Worm (Caenorhabditis elegans) whole organism, midembryonic: Measurements from ENCODE around the gene F41G3.6.

Experiments
- T22C8.4 ChIP-seq: fragments of 200-800 bp; sonication (Bioruptor generic); IDR thresholded peaks from 2 replicates; pipeline ENCODE4 v1.3.6; 2022; ENCODE audit warnings: missing genetic modification characterization, missing compliant biosample characterization
- cog-1 ChIP-seq: sonication (generic microtip); optimal IDR thresholded peaks from 2 replicates; lab custom pipeline; 2016; ENCODE audit warnings: missing genetic modification characterization, missing compliant biosample characterization
- flt-1 ChIP-seq: fragments of 200-800 bp; sonication (Bioruptor generic); IDR thresholded peaks from 2 replicates; pipeline ENCODE4 v1.3.6; 2022; ENCODE audit warnings: missing genetic modification characterization, missing compliant biosample characterization
- klf-2 ChIP-seq: fragments of 200-800 bp; sonication (Bioruptor generic); conservative IDR thresholded peaks from 2 replicates; pipeline ENCODE4 v1.3.6; 2022; ENCODE audit warnings: missing genetic modification reagents, missing genetic modification characterization, missing compliant biosample characterization
- med-1 ChIP-seq: sonication (generic microtip); optimal IDR thresholded peaks from 2 replicates; lab custom pipeline; 2017; ENCODE audit warnings: missing genetic modification characterization, mild to moderate bottlenecking, missing compliant biosample characterization, antibody characterized with exemption, missing genetic modification reagents; ENCODE audit not compliant: insufficient read depth
- ref-1 ChIP-seq: fragments of 200-800 bp; sonication (Bioruptor generic); conservative IDR thresholded peaks from 2 replicates; pipeline ENCODE4 v1.3.6; 2022; ENCODE audit warnings: missing genetic modification reagents, missing genetic modification characterization, missing compliant biosample characterization
- tab-1 ChIP-seq: fragments of 200-800 bp; sonication (Bioruptor generic); IDR thresholded peaks from 2 replicates; pipeline ENCODE4 v1.3.6; 2022; ENCODE audit warnings: missing genetic modification characterization, missing compliant biosample characterization
- ztf-23 ChIP-seq: fragments of 200-800 bp; sonication (Bioruptor generic); IDR thresholded peaks from 2 replicates; pipeline ENCODE4 v1.3.6; 2022; ENCODE audit warnings: missing genetic modification reagents, missing genetic modification characterization, missing compliant biosample characterization
- ztf-29 ChIP-seq: fragments of 200-800 bp; sonication (Bioruptor generic); IDR thresholded peaks from 2 replicates; pipeline ENCODE4 v1.3.6; 2022; ENCODE audit warnings: missing genetic modification reagents, missing genetic modification characterization, missing compliant biosample characterization

F41G3.6 gene

ce11 chrII:6729331-6729730 is 13.4 kb upstream of the F41G3.6 start, which contains the start of gene T14B4.8:
T14B4.8 (minus strand) TSS chrII:6729390.
- no peak for TF ChIP-seq ztf-29 (GFP tag; lab: Robert Waterston, UW)
- TF ChIP-seq ref-1 = no peak
- no peak for TF ChIP-seq T22C8.4 (GFP tag; lab: Robert Waterston, UW)
- TF ChIP-seq ztf-23 = no peak
- TF ChIP-seq klf-2 (GFP tag; lab: Robert Waterston, UW) = no peak
- no peak for TF ChIP-seq tab-1 (GFP tag; lab: Robert Waterston, UW)
- TF ChIP-seq cog-1 = no peak
- no peak for TF ChIP-seq med-1 (GFP tag; lab: Kevin White, UChicago)

DNA sequence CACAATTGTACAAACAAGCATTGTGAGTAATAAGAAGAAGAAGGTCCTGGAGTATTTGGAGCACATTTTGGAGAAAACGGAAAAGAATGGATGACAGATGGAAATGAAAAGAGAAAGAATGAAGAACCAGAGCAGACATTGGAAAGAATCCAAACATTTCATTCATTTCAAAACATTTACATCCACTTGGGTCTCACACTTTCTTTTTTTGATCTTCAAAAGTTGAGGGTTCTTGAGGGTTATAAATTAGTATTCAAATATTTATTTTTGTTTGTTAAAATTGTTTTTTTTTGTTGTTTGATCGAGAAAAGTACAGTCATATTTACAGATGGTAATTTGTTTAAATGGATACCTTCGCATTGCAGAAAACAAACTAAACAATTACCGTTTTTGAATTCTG is 9.0 kb upstream of the F41G3.6 start, which contains the start of gene T14B4.9:
T14B4.9 (minus strand) TSS at position 101 of the 400 bp plus-strand sequence.
- no peak for TF ChIP-seq T22C8.4 (GFP tag; lab: Robert Waterston, UW)
- TF ChIP-seq tab-1 (GFP tag; lab: Robert Waterston, UW) = no peak
- TF ChIP-seq ztf-29 (GFP tag; lab: Robert Waterston, UW) = no peak
- TF ChIP-seq ref-1 = no peak
- TF ChIP-seq ztf-23 = no peak
- no peak for TF ChIP-seq klf-2 (GFP tag; lab: Robert Waterston, UW)
- TF ChIP-seq med-1 (GFP tag; lab: Kevin White, UChicago) = no peak
- TF ChIP-seq cog-1 = no peak
- TF ChIP-seq flt-1 = no peak

DNA sequence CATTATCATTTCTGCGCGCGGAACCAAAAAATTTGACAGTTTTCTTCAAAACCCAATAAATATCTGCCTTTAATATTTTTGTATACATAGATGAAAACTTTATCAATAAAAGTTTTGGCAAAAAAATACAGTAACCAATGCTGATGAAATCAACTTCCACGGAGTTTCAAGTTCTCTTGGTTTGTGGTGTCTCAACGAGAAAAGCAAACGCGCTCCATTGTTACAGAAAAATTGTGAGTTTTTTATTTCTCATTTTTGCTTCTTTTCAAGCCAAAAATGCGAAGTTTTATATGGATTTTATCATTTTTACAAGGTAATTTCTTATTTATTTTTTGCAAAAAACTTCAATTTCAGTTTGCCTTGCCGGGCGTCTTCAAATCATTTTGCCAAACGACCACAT is 8.0 kb upstream of the F41G3.6 start, which contains the start of gene T14B4.3:
T14B4.3 (plus strand) TSS at position 264 of the 400 bp plus-strand sequence.
- TF ChIP-seq ztf-23 (peak; percentile 50; the same call in 1 of the 2 replicates), ref-1 (no peak), cog-1 (peak; percentile 26)

DNA sequence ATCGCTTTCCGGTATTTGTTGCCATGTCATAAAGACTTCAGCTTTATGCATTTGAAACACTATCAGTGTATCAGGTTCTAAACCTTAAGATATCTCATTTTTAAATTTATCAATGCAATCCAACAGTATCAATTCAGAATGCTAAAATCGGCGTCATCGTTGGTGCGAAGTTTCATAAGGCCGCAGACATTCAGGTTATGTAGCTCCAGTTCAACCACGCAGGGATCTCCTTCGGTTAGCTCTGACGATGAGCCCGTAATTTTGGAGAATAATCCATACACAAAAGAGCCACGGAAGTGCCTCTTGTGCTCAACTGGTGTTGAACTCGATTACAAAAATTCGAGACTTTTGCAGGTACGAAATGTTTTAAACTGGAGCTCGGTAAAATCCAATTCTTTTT is 6.6 kb upstream of the F41G3.6 start, which contains the start of gene mrps-18.C:
mrps-18.C (plus strand) TSS at position 138 of the 400 bp plus-strand sequence.
- TF ChIP-seq ztf-29 (GFP tag; lab: Robert Waterston, UW) = no peak
- TF ChIP-seq tab-1 (GFP tag; lab: Robert Waterston, UW) = no peak
- TF ChIP-seq T22C8.4 (GFP tag; lab: Robert Waterston, UW) = no peak
- no peak for TF ChIP-seq ztf-23
- no peak for TF ChIP-seq cog-1
- no peak for TF ChIP-seq ref-1
- TF ChIP-seq flt-1 = no peak
- TF ChIP-seq med-1 (GFP tag; lab: Kevin White, UChicago) = no peak
- no peak for TF ChIP-seq klf-2 (GFP tag; lab: Robert Waterston, UW)

ce11 chrII:6736604-6737003 is 6.1 kb upstream of the F41G3.6 start, which contains the start of gene T14B4.1:
T14B4.1 (plus strand) TSS chrII:6736904.
- TF ChIP-seq tab-1 (GFP tag; lab: Robert Waterston, UW) = no peak
- TF ChIP-seq cog-1 = no peak
- no peak for TF ChIP-seq ref-1
- TF ChIP-seq med-1 (GFP tag; lab: Kevin White, UChicago) = no peak
- no peak for TF ChIP-seq ztf-29 (GFP tag; lab: Robert Waterston, UW)
- no peak for TF ChIP-seq klf-2 (GFP tag; lab: Robert Waterston, UW)
- TF ChIP-seq ztf-23 = no peak
- no peak for TF ChIP-seq flt-1
- no peak for TF ChIP-seq T22C8.4 (GFP tag; lab: Robert Waterston, UW)

ce11 chrII:6741428-6741827 is 1.3 kb upstream of the F41G3.6 start, which contains the start of gene exos-8:
exos-8 (plus strand) TSS chrII:6741691.
- TF ChIP-seq tab-1 (GFP tag; lab: Robert Waterston, UW) = 0 out of 2 replicates have a peak, but pooled peaks have one; percentile 20
- TF ChIP-seq flt-1 = peak; percentile 77; the same call in 1 of the 2 replicates
- TF ChIP-seq ztf-29 (GFP tag; lab: Robert Waterston, UW) = 0 out of 2 replicates have a peak, but pooled peaks have one; percentile 34
- TF ChIP-seq ref-1 = no peak
- peak; percentile 64; the same call in 1 of the 2 replicates for TF ChIP-seq klf-2 (GFP tag; lab: Robert Waterston, UW)
- TF ChIP-seq cog-1 = peak; percentile 41
- TF ChIP-seq T22C8.4 (GFP tag; lab: Robert Waterston, UW) = no peak

ce11 chrII:6744648-6745047 is 1.9 kb downstream of the F41G3.6 start, which contains the start of gene ins-15:
ins-15 (minus strand) TSS chrII:6744748.
- no peak for TF ChIP-seq tab-1 (GFP tag; lab: Robert Waterston, UW)
- TF ChIP-seq flt-1 = no peak
- no peak for TF ChIP-seq cog-1
- no peak for TF ChIP-seq med-1 (GFP tag; lab: Kevin White, UChicago)
- no peak for TF ChIP-seq ref-1
- TF ChIP-seq T22C8.4 (GFP tag; lab: Robert Waterston, UW) = no peak
- no peak for TF ChIP-seq ztf-29 (GFP tag; lab: Robert Waterston, UW)
- TF ChIP-seq klf-2 (GFP tag; lab: Robert Waterston, UW) = no peak
- no peak for TF ChIP-seq ztf-23

DNA sequence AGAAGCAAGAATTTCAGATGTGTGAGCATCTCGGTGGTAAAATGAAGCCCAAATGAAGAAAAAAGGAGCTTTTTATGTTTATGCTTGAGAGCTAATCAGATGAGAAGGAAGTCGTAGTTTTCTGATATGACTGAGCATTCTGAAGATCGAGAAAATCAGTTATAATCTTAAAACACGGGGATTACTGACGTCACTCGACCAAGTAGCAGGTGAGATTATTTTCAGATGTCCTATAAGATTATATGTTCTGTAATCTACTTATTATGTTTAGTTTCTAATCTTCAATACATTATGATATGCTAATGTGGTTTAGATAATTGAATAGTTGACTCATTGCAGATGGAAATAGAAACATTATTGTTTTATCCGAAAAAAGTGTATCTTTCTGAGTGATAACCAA is 3.1 kb downstream of the F41G3.6 start, which contains the start of gene ins-14:
ins-14 (minus strand) TSS at position 32 of the 400 bp plus-strand sequence.
- no peak for TF ChIP-seq ref-1
- TF ChIP-seq cog-1 = no peak

ce11 chrII:6746404-6746803 is 3.7 kb downstream of the F41G3.6 start, which contains the start of gene F41G3.5:
F41G3.5 (plus strand) TSS chrII:6746704.
- TF ChIP-seq klf-2 (GFP tag; lab: Robert Waterston, UW) (no peak), med-1 (GFP tag; lab: Kevin White, UChicago) (no peak), flt-1 (no peak), T22C8.4 (GFP tag; lab: Robert Waterston, UW) (no peak), ztf-29 (GFP tag; lab: Robert Waterston, UW) (no peak), tab-1 (GFP tag; lab: Robert Waterston, UW) (no peak), ztf-23 (no peak), cog-1 (no peak), ref-1 (no peak)

DNA sequence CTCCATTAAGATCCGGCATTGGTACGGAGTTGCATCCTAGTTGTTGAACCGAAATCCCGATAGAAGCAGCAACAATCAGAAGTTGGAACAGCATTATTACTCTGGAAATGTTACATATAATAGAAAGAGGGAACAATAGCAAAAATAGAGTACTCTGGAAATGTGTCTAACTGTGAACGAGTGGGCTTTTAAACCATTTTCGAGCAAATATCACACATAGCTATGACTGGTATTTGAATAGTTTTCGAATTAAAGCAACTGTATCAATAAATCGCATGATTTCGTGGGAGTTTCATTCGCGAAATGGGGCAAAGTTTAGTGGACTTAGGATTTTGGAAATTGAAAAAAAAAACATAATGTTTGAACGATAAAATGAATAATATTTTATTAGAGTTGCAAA is 6.7 kb downstream of the F41G3.6 start, which contains the start of gene F41G3.10:
F41G3.10 (minus strand) TSS at position 101 of the 400 bp plus-strand sequence.
- TF ChIP-seq tab-1 (GFP tag; lab: Robert Waterston, UW) = no peak
- TF ChIP-seq flt-1 = no peak
- TF ChIP-seq ztf-29 (GFP tag; lab: Robert Waterston, UW) = no peak
- no peak for TF ChIP-seq med-1 (GFP tag; lab: Kevin White, UChicago)
- TF ChIP-seq T22C8.4 (GFP tag; lab: Robert Waterston, UW) = no peak
- no peak for TF ChIP-seq cog-1
- no peak for TF ChIP-seq klf-2 (GFP tag; lab: Robert Waterston, UW)
- TF ChIP-seq ref-1 = no peak
- TF ChIP-seq ztf-23 = no peak
